Worm (Caenorhabditis elegans) whole organism, L3 larva: Measurements from ENCODE around the gene F43D2.6.

ENCODE experiments used
- ama-1 ChIP-seq: fragments of 150-350 bp; optimal IDR thresholded peaks from 2 replicates; lab custom pipeline; 2018
- ceh-16 ChIP-seq: sonication (generic microtip); optimal IDR thresholded peaks from 2 replicates; lab custom pipeline; 2017; ENCODE audit warnings: missing biosample characterization, missing genetic modification characterization
- ceh-82 ChIP-seq: fragments of 150-350 bp; optimal IDR thresholded peaks from 2 replicates; lab custom pipeline; 2014; ENCODE audit warnings: missing biosample characterization, missing genetic modification characterization
- daf-12 ChIP-seq: fragments of 150-350 bp; optimal IDR thresholded peaks from 2 replicates; lab custom pipeline; 2014; ENCODE audit warnings: missing biosample characterization, missing genetic modification reagents, missing genetic modification characterization
- egl-27 ChIP-seq: sonication (generic microtip); optimal IDR thresholded peaks from 4 replicates; lab custom pipeline; 2017; ENCODE audit warnings: missing biosample characterization, missing genetic modification reagents, missing genetic modification characterization
- egl-5 ChIP-seq: fragments of 150-350 bp; optimal IDR thresholded peaks from 2 replicates; lab custom pipeline; 2017; ENCODE audit warnings: missing biosample characterization, missing genetic modification reagents, missing genetic modification characterization, inconsistent platforms
- elt-1 ChIP-seq: fragments of 150-350 bp; optimal IDR thresholded peaks from 2 replicates; lab custom pipeline; 2014; ENCODE audit warnings: missing biosample characterization, missing genetic modification characterization
- elt-2 ChIP-seq: sonication (generic microtip); optimal IDR thresholded peaks from 2 replicates; lab custom pipeline; 2016; ENCODE audit warnings: missing genetic modification reagents, mild to moderate bottlenecking, missing genetic modification characterization, missing compliant biosample characterization
- elt-3 ChIP-seq, 3 experiments: fragments of 150-350 bp in 1 of 3; sonication (generic microtip) in 2 of 3; optimal IDR thresholded peaks; 2 replicates in 2 of 3; 4 replicates in 1 of 3; lab custom pipeline; 2014 to 2017; ENCODE audit warnings: missing biosample characterization in 3 of 3, missing genetic modification characterization in 3 of 3
- eor-1 ChIP-seq, 2 experiments: fragments of 150-350 bp; optimal IDR thresholded peaks; 2 replicates each; lab custom pipeline; 2014 to 2018; ENCODE audit warnings: missing biosample characterization in 2 of 2, missing genetic modification characterization in 2 of 2
- fkh-10 ChIP-seq: sonication (generic microtip); optimal IDR thresholded peaks from 2 replicates; lab custom pipeline; 2017; ENCODE audit warnings: missing biosample characterization, missing genetic modification reagents, missing genetic modification characterization
- fkh-2 ChIP-seq: fragments of 150-350 bp; optimal IDR thresholded peaks from 2 replicates; lab custom pipeline; 2014; ENCODE audit warnings: missing biosample characterization, missing genetic modification reagents, missing genetic modification characterization
- fos-1 ChIP-seq: fragments of 150-350 bp; optimal IDR thresholded peaks from 2 replicates; lab custom pipeline; 2014; ENCODE audit warnings: missing biosample characterization, missing genetic modification characterization
- hmg-11 ChIP-seq: sonication (generic microtip); optimal IDR thresholded peaks from 2 replicates; lab custom pipeline; 2016; ENCODE audit warnings: missing genetic modification characterization, missing compliant biosample characterization
- jun-1 ChIP-seq: fragments of 150-350 bp; optimal IDR thresholded peaks from 2 replicates; lab custom pipeline; 2014; ENCODE audit warnings: missing biosample characterization, missing genetic modification reagents, missing genetic modification characterization
- lin-15B ChIP-seq: fragments of 150-350 bp; optimal IDR thresholded peaks from 2 replicates; lab custom pipeline; 2014; ENCODE audit warnings: missing biosample characterization, missing genetic modification characterization
- lsy-12 ChIP-seq: sonication (generic microtip); optimal IDR thresholded peaks from 2 replicates; lab custom pipeline; 2016; ENCODE audit warnings: mild to moderate bottlenecking, missing genetic modification characterization, missing compliant biosample characterization
- mdl-1 ChIP-seq: fragments of 150-350 bp; optimal IDR thresholded peaks from 2 replicates; lab custom pipeline; 2014; ENCODE audit warnings: missing biosample characterization, missing genetic modification characterization
- mml-1 ChIP-seq: fragments of 150-350 bp; sonication (generic microtip); optimal IDR thresholded peaks from 3 replicates; lab custom pipeline; 2014; ENCODE audit warnings: missing biosample characterization, missing genetic modification characterization
- nfya-1 ChIP-seq: sonication (generic microtip); optimal IDR thresholded peaks from 2 replicates; lab custom pipeline; 2017; ENCODE audit warnings: missing genetic modification characterization, mild to moderate bottlenecking, missing compliant biosample characterization, antibody characterized with exemption, moderate library complexity; ENCODE audit not compliant: insufficient read depth
- nhr-11 ChIP-seq: fragments of 150-350 bp; optimal IDR thresholded peaks from 2 replicates; lab custom pipeline; 2014; ENCODE audit warnings: missing biosample characterization, missing genetic modification characterization
- nhr-23 ChIP-seq: fragments of 150-350 bp; optimal IDR thresholded peaks from 2 replicates; lab custom pipeline; 2014; ENCODE audit warnings: missing biosample characterization, missing genetic modification reagents, missing genetic modification characterization
- nhr-237 ChIP-seq: fragments of 150-350 bp; optimal IDR thresholded peaks from 2 replicates; lab custom pipeline; 2014; ENCODE audit warnings: missing biosample characterization, missing genetic modification characterization
- nhr-25 ChIP-seq: sonication (generic microtip); optimal IDR thresholded peaks from 2 replicates; lab custom pipeline; 2017; ENCODE audit warnings: missing biosample characterization, missing genetic modification characterization
- nhr-67 ChIP-seq: fragments of 150-350 bp; optimal IDR thresholded peaks from 2 replicates; lab custom pipeline; 2014; ENCODE audit warnings: missing biosample characterization, missing genetic modification characterization
- nhr-76 ChIP-seq: fragments of 150-350 bp; sonication (generic microtip); optimal IDR thresholded peaks from 5 replicates; lab custom pipeline; 2014; ENCODE audit warnings: missing biosample characterization, missing genetic modification characterization
- pha-4 ChIP-seq: fragments of 150-350 bp; optimal IDR thresholded peaks from 2 replicates; lab custom pipeline; 2014; ENCODE audit warnings: missing biosample characterization, missing genetic modification reagents, missing genetic modification characterization
- pqm-1 ChIP-seq: fragments of 150-350 bp; optimal IDR thresholded peaks from 2 replicates; lab custom pipeline; 2017; ENCODE audit warnings: missing biosample characterization, missing genetic modification characterization, inconsistent platforms
- sea-2 ChIP-seq: fragments of 150-350 bp; sonication (generic microtip); optimal IDR thresholded peaks from 4 replicates; lab custom pipeline; 2014; ENCODE audit warnings: missing biosample characterization, missing genetic modification reagents, missing genetic modification characterization
- skn-1 ChIP-seq: fragments of 150-350 bp; optimal IDR thresholded peaks from 2 replicates; lab custom pipeline; 2014; ENCODE audit warnings: missing biosample characterization, missing genetic modification characterization
- snpc-4 ChIP-seq: fragments of 150-350 bp; optimal IDR thresholded peaks from 2 replicates; lab custom pipeline; 2014; ENCODE audit warnings: missing biosample characterization, missing genetic modification characterization
- unc-62 ChIP-seq: fragments of 150-350 bp; sonication (generic microtip); optimal IDR thresholded peaks from 4 replicates; lab custom pipeline; 2014; ENCODE audit warnings: missing biosample characterization, missing genetic modification reagents, missing genetic modification characterization
- ztf-11 ChIP-seq: fragments of 150-350 bp; optimal IDR thresholded peaks from 2 replicates; lab custom pipeline; 2014; ENCODE audit warnings: missing biosample characterization, missing genetic modification characterization
- ztf-4 ChIP-seq: fragments of 150-350 bp; optimal IDR thresholded peaks from 2 replicates; lab custom pipeline; 2014; ENCODE audit warnings: missing biosample characterization, missing genetic modification characterization

F43D2.6 gene

DNA sequence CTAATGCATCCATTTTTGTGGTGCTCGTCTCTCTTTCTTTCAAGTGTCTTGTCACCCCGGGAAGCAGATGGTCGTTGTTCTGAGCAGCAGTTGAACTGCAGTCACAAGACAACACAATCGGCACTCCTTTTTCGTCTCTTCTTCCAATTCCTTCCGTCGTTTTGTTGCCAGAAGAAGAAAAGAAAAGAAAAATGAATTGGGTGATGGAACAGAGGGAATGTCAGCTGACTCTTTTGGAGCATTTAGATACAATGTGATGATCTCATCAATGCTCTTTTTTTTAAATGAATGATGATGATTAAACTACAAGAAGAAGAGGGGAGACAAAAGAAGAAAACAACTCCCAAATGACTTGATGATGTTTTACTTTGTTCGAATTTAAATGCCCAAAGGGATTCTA lies 14.9 kb upstream of the F43D2.6 start:
- peak; percentile 12 for TF ChIP-seq fkh-10 (GFP tag; lab: Kevin White, UChicago)
- TF ChIP-seq nfya-1 (tag; lab: Kevin White, UChicago), result peak; percentile 6
- TF ChIP-seq nhr-25 (tag; lab: Kevin White, UChicago), result no peak
- peak; percentile 39 for TF ChIP-seq egl-5 (tag; lab: Kevin White, UChicago)
- TF ChIP-seq pha-4 (tag; lab: Kevin White, UChicago), result no peak
- peak; percentile 17 for TF ChIP-seq skn-1 (tag; lab: Kevin White, UChicago)

DNA sequence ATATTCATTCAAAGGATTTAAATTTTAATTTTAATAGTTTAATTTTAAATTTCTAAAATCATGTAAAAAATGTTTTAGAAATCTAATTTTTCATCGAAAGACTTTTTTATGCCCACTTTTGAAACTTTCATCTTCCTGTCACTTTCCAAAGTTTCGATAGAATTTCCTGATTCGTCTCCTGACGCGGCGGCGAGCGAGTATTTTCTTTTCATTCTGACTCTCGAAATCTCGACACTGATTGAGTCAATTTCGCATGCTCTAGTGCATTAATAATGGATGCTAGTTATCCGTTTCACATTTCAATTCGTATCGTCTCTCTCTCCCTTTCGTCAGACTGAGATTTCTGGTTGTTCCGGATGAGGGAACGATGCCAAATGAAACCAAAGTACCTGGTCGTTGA lies 13.8 kb upstream of the F43D2.6 start:
- peak; percentile 80 for TF ChIP-seq fkh-10 (GFP tag; lab: Kevin White, UChicago)
- TF ChIP-seq pha-4 (tag; lab: Kevin White, UChicago), result no peak

DNA sequence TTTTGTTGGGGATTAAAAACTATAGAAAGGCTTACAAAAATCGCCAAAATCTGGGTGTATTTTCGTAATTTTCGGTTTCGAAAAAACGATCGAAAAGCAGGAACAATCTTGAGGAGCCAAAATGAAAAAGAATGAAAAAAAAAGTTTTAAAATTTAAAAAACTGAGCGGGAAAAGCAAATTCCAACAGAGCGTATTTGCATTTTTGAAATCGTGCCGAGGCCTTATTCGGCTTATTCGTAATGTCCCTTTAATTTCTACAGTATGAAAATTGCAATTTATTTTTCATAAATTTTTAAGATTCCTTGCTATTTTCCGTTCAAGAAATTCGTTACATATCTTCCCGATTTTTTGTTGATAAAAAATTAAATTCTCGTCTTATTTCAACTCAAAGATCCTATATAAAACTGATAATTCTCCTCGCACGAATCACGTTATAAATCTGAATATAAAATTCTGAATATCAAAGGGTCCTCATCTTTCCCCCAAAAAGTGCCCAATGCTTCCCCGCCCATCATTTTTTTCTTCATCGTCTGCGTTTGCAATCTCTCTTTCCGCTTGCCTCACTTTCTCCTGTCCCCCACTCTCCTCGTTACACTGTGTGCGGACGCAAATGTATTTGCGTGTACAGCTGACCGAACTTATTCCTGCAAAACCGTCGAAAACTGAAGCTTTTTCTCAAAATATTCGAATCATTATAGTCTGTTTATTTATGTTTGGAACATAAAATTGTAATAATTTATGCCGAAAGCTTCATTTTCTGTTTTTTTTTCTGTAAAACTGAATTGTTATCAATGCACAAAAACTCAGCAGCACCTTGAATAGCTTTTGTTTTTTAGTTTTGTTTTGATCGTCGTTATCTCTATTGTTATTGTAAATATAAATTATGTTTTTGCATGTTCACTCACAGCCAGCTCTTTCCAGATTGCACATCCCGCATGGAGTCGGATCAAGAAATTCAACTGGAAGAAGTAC lies 11.1 kb upstream of the F43D2.6 start, which contains the start of the genes rfc-1 and pmp-3:
Gene rfc-1, minus strand, starts transcription at position 163 of the 973 bp plus-strand sequence.
Gene pmp-3, plus strand, starts transcription at position 923 of the 973 bp plus-strand sequence.
- TF ChIP-seq lin-15B (tag; lab: Kevin White, UChicago) (peak; percentile 31), ceh-82 (no peak), unc-62 (GFP tag; lab: Kevin White, UChicago) (no peak), nhr-67 (tag; lab: Kevin White, UChicago) (no peak), nfya-1 (tag; lab: Kevin White, UChicago) (peak; percentile 9), elt-1 (no peak), fkh-2 (tag; lab: Kevin White, UChicago) (no peak), ama-1 (no peak), mml-1 (tag; lab: Kevin White, UChicago) (no peak), nhr-76 (tag; lab: Kevin White, UChicago) (no peak), egl-27 (tag; lab: Kevin White, UChicago) (no peak), elt-2 (no peak), pha-4 (tag; lab: Kevin White, UChicago) (peak; percentile 30), eor-1 (tag; optimal IDR thresholded peaks at IDR 0.05; lab: Kevin White, UChicago) (no peak), hmg-11 (tag; lab: Kevin White, UChicago) (peak; percentile 39), mdl-1 (tag; lab: Kevin White, UChicago) (no peak), nhr-11 (tag; lab: Kevin White, UChicago) (no peak), ztf-11 (tag; lab: Kevin White, UChicago) (no peak), lsy-12 (tag; lab: Kevin White, UChicago) (no peak), nhr-23 (tag; lab: Kevin White, UChicago) (peak; percentile 5)

- TF ChIP-seq nhr-25 (tag; lab: Kevin White, UChicago) (no peak), fos-1 (tag; lab: Kevin White, UChicago) (no peak), ztf-11 (tag; lab: Kevin White, UChicago) (no peak), elt-3 (tag; optimal IDR thresholded peaks at IDR 0.05; lab: Kevin White, UChicago) (no peak), snpc-4 (tag; lab: Kevin White, UChicago) (no peak), ceh-16 (tag; lab: Kevin White, UChicago) (no peak), eor-1 (tag; optimal IDR thresholded peaks at IDR 0.05; lab: Kevin White, UChicago) (no peak), daf-12 (tag; lab: Kevin White, UChicago) (no peak)
These were observed 7.0 kb upstream of the F43D2.6 start for ce11 chrV:14642016-14642415.

ce11 chrV:14640769-14641168 lies 5.8 kb upstream of the F43D2.6 start, which contains the start of gene C54G10.1:
Gene C54G10.1, plus strand, starts transcription at chrV:14641101.
- TF ChIP-seq pqm-1 (tag; lab: Kevin White, UChicago) (peak; percentile 72), sea-2 (GFP tag; lab: Kevin White, UChicago) (no peak), nhr-11 (tag; lab: Kevin White, UChicago) (no peak), nhr-25 (tag; lab: Kevin White, UChicago) (no peak), jun-1 (tag; lab: Kevin White, UChicago) (peak; percentile 15), elt-2 (peak; percentile 83), elt-3 (tag; optimal IDR thresholded peaks at IDR 0.05; lab: Kevin White, UChicago) (no peak), pha-4 (tag; lab: Kevin White, UChicago) (peak; percentile 22), ama-1 (no peak), nhr-237 (no peak), ztf-4 (tag; lab: Kevin White, UChicago) (no peak)
